Worm (Caenorhabditis elegans) whole organism, late embryonic: ENCODE results near the gene dhp-2.

Source experiments
- fkh-6 ChIP-seq: sonication (generic microtip); optimal IDR thresholded peaks from 2 replicates; lab custom pipeline; 2016; ENCODE audit warnings: missing genetic modification characterization, missing compliant biosample characterization
- nhr-11 ChIP-seq: fragments of 150-350 bp; optimal IDR thresholded peaks from 2 replicates; lab custom pipeline; 2014; ENCODE audit warnings: missing biosample characterization, missing genetic modification characterization

ce11 chrIV:9948035-9948434 lies 29.9 kb upstream of the dhp-2 start:
- no peak for TF ChIP-seq fkh-6
- TF ChIP-seq nhr-11 = no peak
